Fruit fly (Drosophila melanogaster): Measurements from ENCODE around the gene CG11369.
A peak's percentile ranks its signal among the peaks of the same experiment; 100 is the strongest.

Gene CG11369

DNA sequence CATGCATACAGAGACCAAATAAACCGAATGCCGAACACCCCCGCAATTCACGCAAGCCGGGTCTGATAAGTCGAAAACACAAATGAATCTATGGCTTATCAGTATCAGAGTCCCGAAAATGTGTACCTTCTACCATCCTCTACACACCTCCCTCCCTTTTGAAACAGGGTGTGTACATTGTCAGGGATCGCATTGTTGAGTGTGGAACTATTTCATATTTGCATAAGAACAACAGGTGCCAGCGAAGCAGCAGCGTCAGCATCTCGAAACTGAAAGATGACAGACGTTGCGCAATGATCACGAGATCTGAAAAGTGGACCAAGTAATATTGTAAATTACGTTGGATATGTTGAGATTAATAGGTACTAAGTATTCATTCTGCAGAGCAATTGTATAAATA is 5.7 kb downstream of the CG11369 start (continued):
- TF ChIP-seq Doc3 (GFP tag; IDR thresholded peaks at IDR 0.05; ENCODE audit: partially characterized antibody) (no peak), Dip2 (GFP tag; IDR thresholded peaks at IDR 0.05) (no peak), CG2889 (GFP tag; IDR thresholded peaks at IDR 0.05) (no peak), zen (tag; optimal IDR thresholded peaks at IDR 0.05) (no peak), croc (GFP tag; conservative IDR thresholded peaks at IDR 0.05) (no peak), CG17359 (tag; optimal IDR thresholded peaks at IDR 0.05) (no peak), CG1603 (tag; optimal IDR thresholded peaks at IDR 0.05) (peak; percentile 46), CG17802 (tag; optimal IDR thresholded peaks at IDR 0.05) (no peak), caup (GFP tag; optimal IDR thresholded peaks at IDR 0.05; ENCODE audit: severe bottlenecking) (no peak), gro (GFP tag; optimal IDR thresholded peaks at IDR 0.05) (no peak), CG17328 (GFP tag; IDR thresholded peaks at IDR 0.05) (no peak), CG7556 (GFP tag; optimal IDR thresholded peaks at IDR 0.05) (no peak), CG12391 (tag; optimal IDR thresholded peaks at IDR 0.05) (no peak), crc (GFP tag; optimal IDR thresholded peaks at IDR 0.05) (no peak), CG5245 (GFP tag; optimal IDR thresholded peaks at IDR 0.05) (no peak), Camta (GFP tag; optimal IDR thresholded peaks at IDR 0.05) (peak; percentile 9), cad (GFP tag; optimal IDR thresholded peaks at IDR 0.05) (no peak), odd (GFP tag; optimal IDR thresholded peaks at IDR 0.05) (no peak), br (optimal IDR thresholded peaks at IDR 0.05) (no peak), Awh (GFP tag; IDR thresholded peaks at IDR 0.05) (no peak), H15 (GFP tag; IDR thresholded peaks at IDR 0.05) (no peak), CG10366 (GFP tag; IDR thresholded peaks at IDR 0.05) (no peak), HmgD (GFP tag; optimal IDR thresholded peaks at IDR 0.05) (no peak), NC2α (GFP tag; optimal IDR thresholded peaks at IDR 0.05) (no peak), al (GFP tag; IDR thresholded peaks at IDR 0.05) (no peak), CG3281 (GFP tag; optimal IDR thresholded peaks at IDR 0.05) (no peak), B-H1 (GFP tag; IDR thresholded peaks at IDR 0.05) (no peak), hth (optimal IDR thresholded peaks at IDR 0.05) (no peak), Taf1 (GFP tag; IDR thresholded peaks at IDR 0.05) (no peak), Jarid2 (GFP tag; optimal IDR thresholded peaks at IDR 0.05) (no peak), pita (GFP tag; optimal IDR thresholded peaks at IDR 0.05) (no peak), Opbp (GFP tag; IDR thresholded peaks at IDR 0.05; ENCODE audit: partially characterized antibody) (no peak), ems (GFP tag; optimal IDR thresholded peaks at IDR 0.05) (no peak), CG8290 (GFP tag; optimal IDR thresholded peaks at IDR 0.05) (no peak), CG8290 (tag; optimal IDR thresholded peaks at IDR 0.05) (peak in 1 of 2 experiments; percentile 16), Lhr (GFP tag; optimal IDR thresholded peaks at IDR 0.05) (no peak), CG6689 (GFP tag; IDR thresholded peaks at IDR 0.05) (no peak), sug (tag; optimal IDR thresholded peaks at IDR 0.05) (no peak), org-1 (GFP tag; optimal IDR thresholded peaks at IDR 0.05) (no peak), az2 (GFP tag; optimal IDR thresholded peaks at IDR 0.05) (no peak), chinmo (GFP tag; IDR thresholded peaks at IDR 0.05; ENCODE audit: partially characterized antibody) (no peak), CG12104 (GFP tag; optimal IDR thresholded peaks at IDR 0.05) (no peak), vfl (GFP tag; optimal IDR thresholded peaks at IDR 0.05) (no peak), CG15514 (GFP tag; optimal IDR thresholded peaks at IDR 0.05) (no peak), usp (GFP tag; optimal IDR thresholded peaks at IDR 0.05) (no peak), sima (GFP tag; optimal IDR thresholded peaks at IDR 0.05) (no peak), mam (GFP tag; optimal IDR thresholded peaks at IDR 0.05) (no peak), CG10274 (GFP tag; optimal IDR thresholded peaks at IDR 0.05) (no peak), C15 (GFP tag; IDR thresholded peaks at IDR 0.05) (no peak), CrebB (tag; optimal IDR thresholded peaks at IDR 0.05) (no peak), CG8281 (tag; optimal IDR thresholded peaks at IDR 0.05) (no peak), insv (GFP tag; optimal IDR thresholded peaks at IDR 0.05) (no peak), Fer1 (GFP tag; optimal IDR thresholded peaks at IDR 0.05) (no peak), bowl (GFP tag; IDR thresholded peaks at IDR 0.05) (no peak)
